Worm (Caenorhabditis elegans) whole organism, dauer: ENCODE data around the gene tth-1.
"Not testable (repeated sequence)": the region's sequence is repeated elsewhere in the genome, so short reads cannot be mapped to it uniquely, and the experiment has no call there.

Experiments
- unc-62 ChIP-seq: sonication (generic microtip); optimal IDR thresholded peaks from 2 replicates; lab custom pipeline; 2017; ENCODE audit warnings: missing biosample characterization, missing genetic modification reagents, missing genetic modification characterization

The tth-1 gene

DNA sequence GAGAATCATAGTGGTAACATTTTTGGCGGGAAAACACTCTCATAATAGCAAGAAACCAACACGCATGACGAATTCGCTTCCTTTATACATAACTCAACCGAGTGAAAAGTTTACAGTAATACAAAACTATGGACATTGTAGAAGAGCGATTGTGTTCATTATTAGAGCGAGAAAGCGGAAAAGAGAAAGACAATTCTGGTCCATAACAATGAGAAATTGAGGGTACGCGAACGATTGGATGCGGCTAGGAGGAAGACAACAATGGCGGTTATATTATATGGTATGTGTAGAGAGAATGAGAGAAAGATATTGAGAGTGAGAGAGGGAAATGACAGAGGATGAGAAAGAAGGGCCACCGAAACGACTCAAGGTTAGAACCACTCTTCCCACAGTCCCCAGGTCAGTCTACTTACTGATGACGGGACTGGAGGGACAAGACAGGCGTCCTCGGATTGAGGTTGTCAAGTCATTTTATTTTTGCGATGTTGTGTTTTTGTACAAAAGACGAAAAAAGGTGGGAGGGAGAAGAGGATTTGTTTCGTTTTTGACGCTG, 2.7 kb upstream of the tth-1 start:
- no peak for TF ChIP-seq unc-62

DNA sequence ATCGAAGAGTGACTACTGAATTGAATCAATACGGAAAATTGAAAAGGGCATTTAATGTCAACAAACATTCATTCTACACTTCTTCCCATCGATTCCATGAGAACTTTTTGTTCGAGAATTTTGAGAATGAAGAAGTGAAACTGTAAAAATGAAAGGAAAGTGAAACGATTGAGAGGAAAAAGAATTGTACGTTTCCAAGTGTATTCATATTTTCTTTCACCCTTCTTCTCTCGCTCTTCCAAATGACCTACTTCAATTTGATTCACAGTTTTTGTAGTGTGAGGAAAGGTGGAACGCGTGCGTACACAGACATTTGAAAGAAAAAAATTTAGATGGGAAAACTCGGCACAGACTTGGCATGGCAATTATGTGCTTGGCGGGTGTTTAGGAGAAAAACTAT, 753 bp upstream of the tth-1 start:
- no peak for TF ChIP-seq unc-62

DNA sequence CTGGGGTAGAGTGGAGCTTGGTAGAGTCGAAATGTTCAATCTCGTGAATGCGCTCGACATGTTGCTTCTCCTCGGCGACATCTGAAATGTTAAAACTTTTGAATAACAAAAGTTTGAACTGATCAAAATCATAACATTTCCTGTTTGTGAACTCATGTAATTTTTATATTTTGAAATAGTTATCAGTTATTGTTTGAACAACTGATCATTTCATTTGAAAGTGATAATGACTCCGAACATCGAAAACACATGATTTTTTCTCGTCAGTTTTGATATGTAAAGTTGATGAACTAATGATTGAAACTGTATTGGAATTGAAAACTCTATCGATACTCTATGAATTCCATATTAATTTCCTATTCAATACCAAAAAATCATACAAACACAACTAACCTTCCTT, 334 bp downstream of the tth-1 start:
- no peak for TF ChIP-seq unc-62

DNA sequence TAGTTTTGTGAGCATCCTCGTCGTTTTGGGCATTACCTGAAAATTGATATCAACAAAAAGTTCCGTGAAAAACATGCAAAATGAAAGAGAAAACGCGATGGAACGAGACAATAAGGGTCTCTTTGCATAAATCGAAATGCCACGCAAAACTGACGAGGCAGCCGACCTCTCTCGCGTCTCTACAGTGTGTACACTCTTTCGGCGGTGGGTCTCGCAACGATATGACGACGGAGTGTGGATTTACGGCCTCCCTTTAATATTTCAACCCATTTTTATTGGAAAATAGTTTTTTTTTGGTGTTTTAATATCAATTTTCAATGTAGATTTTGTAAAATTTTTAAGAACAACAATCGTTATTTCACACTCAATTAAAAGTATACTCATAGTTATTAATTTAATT, 1.5 kb downstream of the tth-1 start, which contains the start of gene tag-123:
Gene tag-123 (minus strand): TSS at position 36 of the 400 bp plus-strand sequence.
- TF ChIP-seq unc-62 = no peak

DNA sequence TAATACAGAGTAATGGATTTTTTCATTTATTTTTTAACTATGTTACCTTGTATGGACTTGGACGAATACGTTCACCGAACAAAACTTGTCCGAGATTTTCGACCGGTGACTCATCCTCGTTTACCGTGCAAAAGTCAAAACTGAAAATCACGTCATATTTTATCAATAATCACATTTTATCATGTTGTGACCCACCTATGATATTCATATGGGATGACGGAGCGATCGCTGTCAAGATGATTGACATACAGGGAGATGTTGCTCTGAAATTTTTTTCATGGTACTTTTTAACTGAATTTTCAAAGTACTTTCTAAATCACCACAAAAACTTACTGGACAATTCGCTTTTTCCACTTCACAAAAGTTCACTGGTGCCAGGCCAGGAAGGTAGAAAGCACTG, 1.9 kb downstream of the tth-1 start:
- no peak for TF ChIP-seq unc-62

DNA sequence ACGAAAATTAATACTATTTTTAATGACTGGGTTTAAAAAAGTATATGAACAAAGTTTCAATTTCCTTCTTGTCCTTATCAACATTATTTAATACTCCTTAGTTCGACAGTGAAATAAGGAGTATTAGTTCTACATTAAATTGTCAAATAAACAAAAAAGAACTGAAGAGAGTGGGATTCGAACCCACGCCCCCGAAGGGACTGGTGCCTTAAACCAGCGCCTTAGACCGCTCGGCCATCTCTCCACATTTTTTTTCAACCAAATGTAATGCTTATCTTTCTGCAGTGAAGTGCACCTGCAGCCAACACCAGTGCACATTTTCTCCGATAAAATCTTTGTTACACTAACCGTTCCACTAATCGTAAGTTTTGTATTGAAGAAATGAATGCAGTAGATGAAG, 4.3 kb downstream of the tth-1 start:
- no peak for TF ChIP-seq unc-62

DNA sequence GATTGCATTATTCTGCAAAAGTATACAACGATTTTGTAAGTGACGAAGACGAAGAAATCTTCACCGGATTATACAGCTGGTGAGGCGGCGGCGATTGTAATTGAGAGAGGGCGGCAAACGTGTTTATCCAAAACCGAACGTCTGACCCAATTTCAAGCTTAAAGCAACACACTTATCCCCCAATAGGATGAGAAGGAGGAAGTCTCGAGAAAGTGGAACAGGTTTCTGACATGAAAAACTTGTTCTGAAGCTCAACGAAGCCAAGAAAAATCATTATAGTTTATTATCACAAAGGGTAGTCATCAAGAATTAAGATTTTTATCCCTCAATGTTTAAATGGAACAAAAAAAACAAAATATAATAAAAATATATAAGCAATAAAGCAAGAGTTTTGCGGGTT, 5.2 kb downstream of the tth-1 start, which contains the start of gene spp-13:
Gene spp-13 (minus strand): TSS at position 143 of the 400 bp plus-strand sequence.
- no peak for TF ChIP-seq unc-62

DNA sequence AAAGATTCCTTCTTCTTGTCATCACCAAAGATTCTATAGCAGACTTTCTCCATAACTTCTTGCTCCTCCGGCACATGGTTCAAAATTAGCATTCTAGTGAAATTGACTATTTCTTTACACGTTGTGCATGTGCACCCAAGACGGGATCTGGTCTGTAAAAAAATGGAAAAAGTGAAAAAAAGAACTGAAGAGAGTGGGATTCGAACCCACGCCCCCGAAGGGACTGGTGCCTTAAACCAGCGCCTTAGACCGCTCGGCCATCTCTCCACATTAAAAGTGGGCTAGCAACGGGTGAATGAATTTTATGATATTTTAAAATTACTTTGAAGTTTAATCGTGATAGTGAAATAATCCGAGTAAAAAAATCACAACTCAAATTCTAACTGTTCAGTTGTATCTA, 5.8 kb downstream of the tth-1 start:
- TF ChIP-seq unc-62 = no peak

DNA sequence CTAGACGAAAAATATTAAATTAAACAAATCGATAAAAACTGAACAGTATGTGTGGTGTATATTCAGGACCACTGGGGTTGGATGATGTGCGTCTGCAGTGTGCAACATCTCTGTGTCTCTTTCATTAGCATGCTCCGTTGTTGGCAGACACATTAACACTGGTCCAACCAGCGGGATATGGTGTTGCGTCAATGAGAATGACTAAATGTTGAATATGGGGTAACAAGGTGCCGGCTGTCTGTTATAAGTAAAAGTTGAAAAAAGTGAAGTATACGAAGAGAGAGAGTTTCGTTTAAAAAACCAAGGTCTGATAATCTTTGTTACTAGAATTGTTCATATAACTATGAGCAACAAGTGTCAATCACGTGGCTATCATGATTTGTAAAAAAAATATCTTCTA, 6.7 kb downstream of the tth-1 start, which contains the start of gene ced-8:
Gene ced-8 (minus strand): TSS at position 101 of the 400 bp plus-strand sequence.
- TF ChIP-seq unc-62 = no peak

DNA sequence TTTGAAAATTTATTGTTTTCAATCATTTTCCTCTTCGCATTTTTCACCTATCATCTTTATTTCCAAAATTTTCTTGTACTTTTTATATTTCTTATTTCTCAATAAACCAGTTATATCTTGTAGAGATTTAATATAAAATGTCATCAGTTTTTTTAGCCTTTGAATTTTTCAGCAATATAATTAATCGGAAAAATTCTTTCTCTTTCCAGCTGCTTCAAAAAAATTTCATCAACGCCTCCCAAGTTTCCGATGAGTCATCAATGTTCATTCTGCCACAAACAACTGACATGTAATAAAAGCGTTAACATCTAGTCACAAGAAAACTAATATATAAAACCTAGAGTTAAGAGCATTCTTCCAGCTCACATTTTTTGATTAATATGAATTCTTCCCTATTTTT, 10.4 kb downstream of the tth-1 start, which contains the start of gene F08F1.4:
Gene F08F1.4 (plus strand): TSS at position 301 of the 400 bp plus-strand sequence.
- TF ChIP-seq unc-62 = no peak

DNA sequence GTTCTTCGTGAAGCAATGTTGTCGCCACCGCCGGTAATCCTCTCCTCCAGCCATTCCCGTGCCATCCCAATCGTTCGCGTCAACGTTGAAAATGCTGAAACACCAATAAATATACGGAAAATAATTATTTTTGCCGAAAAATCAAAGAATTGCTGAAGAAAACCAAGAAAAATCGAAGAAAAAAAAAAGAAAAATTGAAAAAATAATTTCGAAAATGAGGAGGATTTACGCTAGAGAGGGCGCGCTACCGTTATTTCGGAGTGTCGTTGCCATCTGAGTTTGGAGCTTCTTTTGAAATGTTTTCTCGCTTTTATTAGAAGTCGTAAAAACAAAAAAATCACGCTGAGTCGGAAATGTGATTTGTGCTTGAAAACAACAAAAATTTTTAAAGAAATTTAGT, 12.8 kb downstream of the tth-1 start, which contains the start of gene F08F1.9:
Gene F08F1.9 (minus strand): TSS at position 101 of the 400 bp plus-strand sequence.
- not testable (repeated sequence) for TF ChIP-seq unc-62

DNA sequence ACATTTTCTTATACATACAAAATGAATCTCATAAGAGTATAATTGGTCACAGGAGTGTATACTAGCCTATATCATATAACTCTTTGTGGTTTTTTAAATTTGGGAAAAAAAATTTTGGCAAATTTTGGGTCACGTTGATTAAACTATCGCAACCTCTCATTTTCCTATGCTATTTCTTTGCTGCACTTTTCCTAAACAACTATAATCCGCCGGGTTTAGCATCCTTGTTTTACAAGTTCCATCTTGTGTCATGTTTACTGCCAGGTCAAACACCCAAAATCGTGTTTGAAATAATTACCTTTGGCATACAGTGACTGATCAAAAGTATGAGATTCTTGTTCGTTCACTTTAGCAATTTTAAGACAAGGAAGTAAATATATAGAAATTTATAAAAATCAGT, 15.3 kb downstream of the tth-1 start, which contains the start of gene sulp-3:
Gene sulp-3 (minus strand): TSS at position 101 of the 400 bp plus-strand sequence.
- TF ChIP-seq unc-62 = no peak

DNA sequence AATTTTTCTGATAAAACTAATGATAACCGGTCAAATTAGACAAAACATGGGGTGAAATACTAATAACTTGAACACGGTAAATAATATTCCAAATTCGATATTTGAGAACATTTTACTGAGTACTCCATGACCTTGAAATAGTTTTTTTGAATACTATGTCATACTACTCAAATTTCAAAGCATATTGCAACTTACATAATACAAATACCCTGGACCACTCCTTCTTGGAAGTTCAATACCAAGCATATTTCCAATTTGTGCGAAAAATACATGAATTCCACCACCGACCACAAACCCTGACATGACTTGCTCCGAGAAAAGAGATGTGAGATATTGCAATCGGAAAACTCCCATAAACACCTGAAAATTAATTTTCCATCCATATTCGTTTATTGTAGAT, 16.7 kb downstream of the tth-1 start:
- no peak for TF ChIP-seq unc-62

DNA sequence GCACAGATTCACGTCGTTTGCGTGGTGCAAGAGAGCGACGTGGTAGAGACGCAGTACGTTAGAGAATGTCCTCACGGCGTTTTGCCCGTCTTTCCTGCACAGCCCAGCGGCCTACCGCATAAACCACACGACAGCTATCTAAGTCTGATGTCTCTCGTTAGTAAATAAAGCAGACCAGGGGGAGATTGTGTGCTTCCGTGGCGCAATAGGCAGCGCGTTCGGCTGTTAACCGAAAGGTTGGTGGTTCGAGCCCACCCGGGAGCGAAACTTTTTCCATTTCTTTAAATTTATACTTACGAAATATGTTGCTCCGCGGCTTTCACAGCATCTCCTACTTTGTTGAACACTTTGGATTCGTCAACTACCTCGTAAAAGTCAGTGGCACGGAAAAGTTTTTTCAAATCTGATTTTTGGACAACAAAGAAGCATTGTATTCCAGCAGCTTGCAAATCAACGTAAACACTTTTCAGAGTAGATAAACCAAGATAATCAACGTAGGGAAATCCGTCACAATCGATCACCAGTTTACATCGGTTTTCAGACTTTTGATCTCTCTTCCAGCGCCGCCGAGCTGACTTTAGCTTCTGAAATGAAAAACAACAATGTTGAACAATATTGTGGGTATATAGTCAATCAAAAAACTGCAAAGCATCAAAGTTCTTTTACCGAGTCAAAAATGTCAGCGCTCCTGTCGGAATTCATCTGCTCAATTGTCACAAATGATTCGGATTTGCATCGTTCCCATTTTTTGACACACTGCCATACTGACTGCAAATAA, 19.0 kb downstream of the tth-1 start:
- TF ChIP-seq unc-62 = no peak

DNA sequence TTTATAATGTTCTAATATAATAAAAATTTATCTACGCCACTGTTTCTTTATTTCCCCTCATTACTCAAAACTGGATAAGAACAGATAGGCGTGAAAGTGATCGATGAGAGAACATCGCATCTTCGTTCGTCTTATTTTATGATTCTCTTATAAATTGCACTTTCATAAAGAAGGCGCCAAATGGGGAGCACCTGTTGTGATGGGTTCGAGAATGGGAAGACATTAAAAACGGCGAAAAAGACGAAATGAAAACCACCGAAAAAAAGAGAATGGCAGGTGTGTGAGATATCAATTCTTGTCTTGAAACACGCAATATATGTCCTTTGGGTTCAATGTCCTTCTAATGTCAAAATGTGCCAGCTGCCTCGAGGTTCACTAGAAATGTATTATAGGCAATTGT, 29.3 kb downstream of the tth-1 start:
- TF ChIP-seq unc-62 = no peak

DNA sequence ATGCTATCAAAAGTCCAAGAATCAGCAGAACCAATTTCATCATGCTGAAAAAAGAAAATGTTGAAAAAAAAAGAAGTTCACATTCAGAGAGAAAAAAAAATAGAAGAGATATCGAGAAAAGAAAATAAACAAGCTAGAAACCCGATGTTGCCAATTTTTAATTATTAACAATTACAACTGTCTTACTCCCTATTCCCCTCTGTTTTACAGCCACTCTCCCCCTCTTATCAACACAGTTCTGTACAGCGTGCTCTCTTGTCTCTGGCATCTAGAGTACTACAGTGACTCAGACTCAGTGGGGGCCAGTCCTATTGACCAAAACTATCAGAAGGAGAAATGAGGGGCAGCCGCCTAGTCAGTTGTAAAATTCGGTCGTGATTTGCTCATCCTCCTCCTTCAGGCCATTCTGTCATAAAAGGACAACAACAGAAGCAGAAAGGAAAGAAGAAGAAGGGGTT, 31.0 kb downstream of the tth-1 start, which contains the start of gene wrk-1:
Gene wrk-1 (minus strand): TSS at position 51 of the 458 bp plus-strand sequence.
- TF ChIP-seq unc-62 = no peak

DNA sequence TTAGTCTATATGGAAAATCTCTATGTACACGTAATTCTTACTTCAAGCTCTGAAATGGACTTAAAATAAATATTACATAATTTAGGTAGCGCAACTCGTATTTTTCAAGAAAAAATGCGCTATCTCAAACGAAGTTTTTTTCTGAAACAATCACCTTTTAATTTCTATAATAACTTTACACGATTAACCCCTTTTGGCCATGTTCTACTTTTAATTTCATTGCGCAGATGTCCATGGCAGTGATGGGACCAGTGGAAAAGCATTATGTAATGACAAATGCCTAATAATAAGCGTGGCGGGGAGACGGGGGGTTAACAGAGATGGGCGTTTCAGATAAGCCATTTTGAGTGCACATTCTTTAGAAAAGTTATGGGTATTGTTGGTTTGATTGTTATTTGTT, 32.0 kb downstream of the tth-1 start:
- no peak for TF ChIP-seq unc-62

DNA sequence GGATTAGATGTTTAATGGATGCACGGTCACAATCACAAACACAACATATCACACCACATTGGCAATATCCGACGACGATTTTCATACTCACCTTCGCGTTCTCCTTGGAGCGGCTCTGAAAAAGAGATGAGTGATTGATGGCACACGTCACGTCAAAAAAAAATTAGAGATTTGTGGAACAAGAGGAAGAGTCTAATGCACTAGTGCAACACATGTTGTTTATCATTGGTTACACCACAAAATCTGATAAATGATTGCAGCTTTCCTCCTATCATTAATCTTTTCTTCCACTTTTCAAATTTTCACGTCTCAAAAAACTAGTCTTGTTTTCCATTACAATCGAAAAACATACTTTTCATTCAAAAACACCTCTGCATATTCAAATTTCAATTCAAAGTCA, 33.0 kb downstream of the tth-1 start:
- no peak for TF ChIP-seq unc-62
